Fruit fly (Drosophila melanogaster) whole organism, prepupa: ENCODE data around the gene Osi6.

Experiments used
- Blimp-1 ChIP-seq: fragments of 200-800 bp; sonication (Bioruptor generic); optimal IDR thresholded peaks from 3 replicates; lab custom pipeline; 2017; ENCODE audit warnings: missing biosample characterization, missing genetic modification characterization, mild to moderate bottlenecking, moderate library complexity, missing genetic modification reagents
- CG10631 ChIP-seq: fragments of 200-800 bp; sonication (Bioruptor generic); optimal IDR thresholded peaks from 2 replicates; lab custom pipeline; 2016; ENCODE audit warnings: missing biosample characterization, missing genetic modification characterization
- CG10669 ChIP-seq: fragments of 200-800 bp; sonication (Bioruptor generic); optimal IDR thresholded peaks from 3 replicates; lab custom pipeline; 2018; ENCODE audit warnings: missing biosample characterization, mild to moderate bottlenecking, missing genetic modification characterization, moderate library complexity
- CG11294 ChIP-seq: fragments of 200-800 bp; sonication (Bioruptor generic); IDR thresholded peaks from 2 replicates; pipeline ENCODE4 v1.3.6; 2022; ENCODE audit warnings: missing biosample characterization, missing genetic modification characterization
- CG16779 ChIP-seq: fragments of 200-800 bp; sonication (Bioruptor generic); optimal IDR thresholded peaks from 3 replicates; lab custom pipeline; 2017; ENCODE audit warnings: missing biosample characterization, mild to moderate bottlenecking, missing genetic modification characterization
- CG3032 ChIP-seq: fragments of 200-800 bp; optimal IDR thresholded peaks from 2 replicates; lab custom pipeline; 2019; ENCODE audit warnings: missing biosample characterization, mild to moderate bottlenecking, missing genetic modification characterization, moderate library complexity
- CG32006 ChIP-seq: fragments of 200-800 bp; sonication (Bioruptor generic); optimal IDR thresholded peaks from 3 replicates; lab custom pipeline; 2017; ENCODE audit warnings: missing biosample characterization, mild to moderate bottlenecking, missing genetic modification characterization
- CG34406 ChIP-seq: fragments of 200-800 bp; sonication (Bioruptor generic); optimal IDR thresholded peaks from 3 replicates; lab custom pipeline; 2016; ENCODE audit warnings: missing biosample characterization, missing genetic modification characterization
- CG3919 ChIP-seq: fragments of 200-800 bp; sonication (Bioruptor generic); optimal IDR thresholded peaks from 3 replicates; lab custom pipeline; 2016; ENCODE audit warnings: missing biosample characterization, missing genetic modification characterization
- CG4318 ChIP-seq: fragments of 200-800 bp; sonication (Bioruptor generic); optimal IDR thresholded peaks from 3 replicates; lab custom pipeline; 2017; ENCODE audit warnings: missing biosample characterization, mild to moderate bottlenecking, missing genetic modification characterization
- CG6163 ChIP-seq: fragments of 200-800 bp; sonication (Bioruptor generic); IDR thresholded peaks from 3 replicates; pipeline ENCODE4 v1.3.6; 2022; ENCODE audit warnings: missing biosample characterization, missing genetic modification characterization
- CG6276 ChIP-seq: fragments of 200-800 bp; sonication (Bioruptor generic); optimal IDR thresholded peaks from 2 replicates; lab custom pipeline; 2017; ENCODE audit warnings: missing biosample characterization, mild to moderate bottlenecking, missing genetic modification characterization
- CG6808 ChIP-seq: fragments of 200-800 bp; sonication (Bioruptor generic); optimal IDR thresholded peaks from 3 replicates; lab custom pipeline; 2017; ENCODE audit warnings: missing biosample characterization, missing genetic modification characterization, mild to moderate bottlenecking, moderate library complexity, missing genetic modification reagents
- CG6854 ChIP-seq: fragments of 200-800 bp; sonication (Bioruptor generic); optimal IDR thresholded peaks from 2 replicates; lab custom pipeline; 2017; ENCODE audit warnings: missing biosample characterization, mild to moderate bottlenecking, missing genetic modification characterization
- Eip78C ChIP-seq: fragments of 200-800 bp; sonication (Bioruptor generic); peaks from one replicate; lab custom pipeline; 2016; ENCODE audit warnings: missing biosample characterization, missing genetic modification characterization
- Eip93F ChIP-seq: fragments of 200-800 bp; sonication (Bioruptor generic); optimal IDR thresholded peaks from 2 replicates; lab custom pipeline; 2016; ENCODE audit warnings: missing biosample characterization, mild to moderate bottlenecking, missing genetic modification characterization
- Ets96B ChIP-seq: fragments of 200-800 bp; optimal IDR thresholded peaks from 2 replicates; lab custom pipeline; 2019; ENCODE audit warnings: missing biosample characterization, mild to moderate bottlenecking, missing genetic modification characterization, moderate library complexity
- Hr38 ChIP-seq: sonication (Bioruptor generic); optimal IDR thresholded peaks from 2 replicates; lab custom pipeline; 2016; ENCODE audit warnings: missing biosample characterization, missing genetic modification characterization
- Hr4 ChIP-seq: fragments of 200-800 bp; sonication (Bioruptor generic); optimal IDR thresholded peaks from 3 replicates; lab custom pipeline; 2016; ENCODE audit warnings: missing biosample characterization, missing genetic modification characterization
- Lpt ChIP-seq: fragments of 200-800 bp; sonication (Bioruptor generic); optimal IDR thresholded peaks from 3 replicates; lab custom pipeline; 2016; ENCODE audit warnings: missing biosample characterization, missing genetic modification characterization
- OdsH ChIP-seq: fragments of 200-800 bp; sonication (Bioruptor generic); optimal IDR thresholded peaks from 3 replicates; lab custom pipeline; 2016; ENCODE audit warnings: missing biosample characterization, missing genetic modification characterization
- Smox ChIP-seq: fragments of 200-800 bp; sonication (Bioruptor generic); optimal IDR thresholded peaks from 3 replicates; lab custom pipeline; 2016; ENCODE audit warnings: missing biosample characterization, missing genetic modification characterization
- Sox15 ChIP-seq: fragments of 200-800 bp; sonication (Bioruptor generic); optimal IDR thresholded peaks from 3 replicates; lab custom pipeline; 2016; ENCODE audit warnings: missing biosample characterization, missing genetic modification characterization
- cyc ChIP-seq: fragments of 200-800 bp; sonication (Bioruptor generic); optimal IDR thresholded peaks from 3 replicates; lab custom pipeline; 2016; ENCODE audit warnings: missing biosample characterization, missing genetic modification characterization
- dac ChIP-seq: fragments of 200-800 bp; sonication (Bioruptor generic); optimal IDR thresholded peaks from 2 replicates; lab custom pipeline; 2017; ENCODE audit warnings: missing biosample characterization, mild to moderate bottlenecking, missing genetic modification characterization
- dsx ChIP-seq: fragments of 200-800 bp; optimal IDR thresholded peaks from 3 replicates; lab custom pipeline; 2019; ENCODE audit warnings: missing biosample characterization, mild to moderate bottlenecking, missing genetic modification characterization, moderate library complexity; ENCODE audit not compliant: poor library complexity, severe bottlenecking
- eg ChIP-seq: fragments of 200-800 bp; sonication (Bioruptor generic); IDR thresholded peaks from 3 replicates; pipeline ENCODE4 v1.3.6; 2022; ENCODE audit warnings: missing biosample characterization, missing genetic modification characterization
- fd59A ChIP-seq: fragments of 200-800 bp; sonication (Bioruptor generic); optimal IDR thresholded peaks from 2 replicates; lab custom pipeline; 2017; ENCODE audit warnings: missing biosample characterization, mild to moderate bottlenecking, missing genetic modification characterization, missing genetic modification reagents
- fkh ChIP-seq: fragments of 200-800 bp; sonication (Bioruptor generic); optimal IDR thresholded peaks from 3 replicates; lab custom pipeline; 2017; ENCODE audit warnings: missing biosample characterization, mild to moderate bottlenecking, missing genetic modification characterization, moderate library complexity
- ss ChIP-seq, 2 experiments: fragments of 200-800 bp; sonication (Bioruptor generic); optimal IDR thresholded peaks; 2 replicates in 1 of 2; 3 replicates in 1 of 2; lab custom pipeline; 2017 to 2018; ENCODE audit warnings: mild to moderate bottlenecking in 2 of 2, missing biosample characterization in 2 of 2, missing genetic modification characterization in 2 of 2, moderate library complexity in 1 of 2

Osi6 gene

DNA sequence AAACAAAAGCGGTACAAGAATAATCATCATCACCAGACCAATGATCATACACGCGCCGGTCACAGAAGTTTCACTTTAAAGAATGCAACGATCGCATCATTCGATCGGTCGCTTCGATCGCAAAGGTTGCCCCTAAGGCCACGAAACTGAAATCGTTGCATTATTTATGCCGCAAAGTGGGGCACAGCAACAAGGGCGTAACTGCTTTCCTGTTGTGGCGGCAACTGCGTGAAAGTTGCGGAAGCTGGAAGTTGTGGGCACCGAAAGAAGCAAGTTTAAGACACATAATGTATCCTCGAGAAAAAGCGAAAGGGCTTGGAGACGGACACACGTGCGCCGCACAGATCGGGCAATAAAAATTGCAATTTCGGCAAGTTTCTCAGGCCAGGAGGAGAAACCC, 9.5 kb downstream of the Osi6 start:
- TF ChIP-seq CG6854 (peak; percentile 55), ss (GFP tag; optimal IDR thresholded peaks at IDR 0.05; lab: Kevin White, UChicago) (no peak), Blimp-1 (peak; percentile 97), dsx (GFP tag; lab: Kevin White, UChicago) (no peak)

DNA sequence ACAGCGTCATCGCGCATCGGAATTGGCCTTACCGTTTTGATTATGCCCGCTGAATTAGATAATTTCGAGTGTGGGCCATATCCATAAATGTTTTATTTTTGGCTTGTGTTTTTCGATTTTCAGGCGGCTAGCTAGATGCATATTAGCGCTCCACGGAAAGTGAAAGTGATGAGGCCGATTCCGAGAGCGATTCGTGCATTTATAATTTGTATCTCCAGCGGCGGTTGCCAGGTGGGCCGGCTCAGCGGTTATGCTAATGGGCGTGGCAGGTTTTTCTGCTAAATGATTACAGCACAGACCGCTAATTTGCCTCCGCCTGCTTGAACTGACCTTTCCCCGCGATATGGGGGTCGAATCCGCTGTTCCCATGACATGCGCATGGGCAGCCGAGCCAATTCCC, 10.5 kb downstream of the Osi6 start:
- no peak for TF ChIP-seq Eip93F (GFP tag; lab: Kevin White, UChicago)
- no peak for TF ChIP-seq Hr4 (GFP tag; lab: Kevin White, UChicago)

DNA sequence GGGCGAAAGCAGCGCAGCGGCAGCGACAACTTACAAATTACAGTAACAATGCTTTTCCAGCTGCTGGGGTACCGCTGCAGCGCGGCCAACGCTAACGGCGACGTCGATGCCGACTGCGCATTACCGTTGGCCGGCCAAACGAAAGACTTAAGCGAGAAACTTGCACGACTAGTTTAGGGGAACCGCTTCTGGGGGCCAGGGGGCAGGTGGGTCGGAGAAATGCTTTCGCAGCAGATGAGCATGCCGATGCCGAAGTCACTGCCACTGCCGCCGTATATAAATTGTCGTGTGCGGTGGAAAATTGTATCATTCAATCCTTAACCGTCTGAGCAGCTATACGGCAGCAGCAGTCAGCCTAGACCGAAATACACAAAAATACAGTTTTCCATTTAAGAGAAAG, 14.2 kb downstream of the Osi6 start, which contains the start of gene Osi7:
Osi7 (plus strand) TSS at position 301 of the 400 bp plus-strand sequence.
- TF ChIP-seq Eip78C (peak; percentile 20), eg (0 out of 3 replicates have a peak, but pooled peaks have one; percentile 9), CG34406 (no peak)

dm6 chr3R:6252809-6253208, 18.3 kb downstream of the Osi6 start:
- peak; percentile 89 for TF ChIP-seq CG6854
- no peak for TF ChIP-seq Smox (GFP tag; lab: Kevin White, UChicago)
- peak; percentile 96 for TF ChIP-seq Blimp-1

dm6 chr3R:6254438-6254837, 19.9 kb downstream of the Osi6 start:
- TF ChIP-seq CG11294 (GFP tag; lab: Robert Waterston, UW) (no peak), OdsH (no peak), CG4318 (no peak), Lpt (no peak), Eip93F (GFP tag; lab: Kevin White, UChicago) (no peak), CG16779 (tag; lab: Kevin White, UChicago) (no peak), fkh (no peak), Hr38 (GFP tag; lab: Kevin White, UChicago) (no peak), CG3032 (tag; lab: Kevin White, UChicago) (no peak), dac (no peak), ss (GFP tag; optimal IDR thresholded peaks at IDR 0.05; lab: Kevin White, UChicago) (no peak), Hr4 (GFP tag; lab: Kevin White, UChicago) (no peak)

DNA sequence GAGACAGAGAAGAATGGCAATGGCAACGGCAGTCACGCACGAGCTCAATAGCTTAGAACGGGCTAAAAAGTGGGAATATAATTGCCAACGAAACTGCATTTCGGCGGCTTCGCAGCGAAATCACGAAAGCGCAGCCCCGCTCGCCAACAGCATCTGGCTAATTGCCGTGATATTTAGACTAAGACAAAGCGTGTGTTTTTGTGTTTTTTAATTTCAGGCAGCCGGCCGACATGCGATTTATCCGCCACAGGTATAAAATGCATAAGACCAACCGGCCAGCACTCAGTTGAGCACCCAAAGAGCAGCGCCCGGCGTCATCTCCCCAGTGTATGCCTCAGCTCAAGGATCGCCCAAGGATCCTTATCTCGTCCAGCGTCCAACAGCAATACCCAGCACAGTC, 20.4 kb downstream of the Osi6 start, which contains the start of gene Osi8:
Osi8 (plus strand) TSS at position 301 of the 400 bp plus-strand sequence.
- TF ChIP-seq CG32006 (GFP tag; lab: Kevin White, UChicago), result no peak
- TF ChIP-seq Hr38 (GFP tag; lab: Kevin White, UChicago), result no peak
- no peak for TF ChIP-seq Eip93F (GFP tag; lab: Kevin White, UChicago)
- no peak for TF ChIP-seq CG3919 (GFP tag; lab: Kevin White, UChicago)
- no peak for TF ChIP-seq CG10669 (GFP tag; lab: Kevin White, UChicago)
- TF ChIP-seq CG6808 (GFP tag; lab: Kevin White, UChicago), result no peak
- TF ChIP-seq fd59A (GFP tag; lab: Kevin White, UChicago), result no peak
- TF ChIP-seq CG6163 (GFP tag; lab: Robert Waterston, UW), result no peak
- no peak for TF ChIP-seq Ets96B (tag; lab: Kevin White, UChicago)
- no peak for TF ChIP-seq CG6276 (GFP tag; lab: Kevin White, UChicago)
- TF ChIP-seq Smox (GFP tag; lab: Kevin White, UChicago), result no peak
- no peak for TF ChIP-seq eg
- TF ChIP-seq Sox15, result no peak
- TF ChIP-seq CG10631 (GFP tag; lab: Kevin White, UChicago), result no peak
- TF ChIP-seq cyc (GFP tag; lab: Kevin White, UChicago), result no peak
